Fruit fly (Drosophila melanogaster) whole organism, pupa: Measurements from ENCODE around the gene Cdc5.

ENCODE experiments used
- CG10348 ChIP-seq: fragments of 200-800 bp; sonication (Bioruptor generic); IDR thresholded peaks from 2 replicates; pipeline ENCODE4 v1.3.6; 2022; ENCODE audit warnings: missing biosample characterization, missing genetic modification characterization
- CG12605 ChIP-seq: fragments of 200-800 bp; sonication (Bioruptor generic); IDR thresholded peaks from 2 replicates; pipeline ENCODE4 v1.3.6; 2022; ENCODE audit warnings: missing biosample characterization, missing genetic modification characterization
- CG13204 ChIP-seq: fragments of 200-800 bp; sonication (Bioruptor generic); optimal IDR thresholded peaks from 2 replicates; lab custom pipeline; 2018; ENCODE audit warnings: missing biosample characterization, mild to moderate bottlenecking, missing genetic modification characterization, moderate library complexity
- CG14655 ChIP-seq: fragments of 200-800 bp; sonication (Bioruptor generic); optimal IDR thresholded peaks from 3 replicates; lab custom pipeline; 2017; ENCODE audit warnings: mild to moderate bottlenecking, missing biosample characterization, missing genetic modification reagents, missing genetic modification characterization
- CG15710 ChIP-seq: fragments of 200-800 bp; sonication (Bioruptor generic); optimal IDR thresholded peaks from 2 replicates; lab custom pipeline; 2018; ENCODE audit warnings: missing biosample characterization, mild to moderate bottlenecking, missing genetic modification characterization, moderate library complexity
- CG17806 ChIP-seq: fragments of 200-800 bp; sonication (Bioruptor generic); optimal IDR thresholded peaks from 2 replicates; lab custom pipeline; 2018; ENCODE audit warnings: missing biosample characterization, mild to moderate bottlenecking, missing genetic modification characterization, moderate library complexity
- CG32121 ChIP-seq: fragments of 200-800 bp; sonication (Bioruptor generic); IDR thresholded peaks from 2 replicates; pipeline ENCODE4 v1.3.6; 2022; ENCODE audit warnings: missing biosample characterization, missing genetic modification characterization
- CG34367 ChIP-seq: fragments of 200-800 bp; sonication (Bioruptor generic); optimal IDR thresholded peaks from 2 replicates; lab custom pipeline; 2018; ENCODE audit warnings: missing biosample characterization, mild to moderate bottlenecking, missing genetic modification characterization
- CG4496 ChIP-seq: fragments of 200-800 bp; sonication (Bioruptor generic); IDR thresholded peaks from 3 replicates; pipeline ENCODE4 v1.3.6; 2022; ENCODE audit warnings: missing biosample characterization, missing genetic modification characterization
- CG8159 ChIP-seq: fragments of 200-800 bp; sonication (Bioruptor generic); optimal IDR thresholded peaks from 3 replicates; lab custom pipeline; 2018; ENCODE audit warnings: missing biosample characterization, mild to moderate bottlenecking, missing genetic modification characterization, moderate library complexity
- CG8301 ChIP-seq: fragments of 200-800 bp; sonication (Bioruptor generic); optimal IDR thresholded peaks from 2 replicates; lab custom pipeline; 2018; ENCODE audit warnings: missing biosample characterization, mild to moderate bottlenecking, missing genetic modification characterization
- CG9948 ChIP-seq: fragments of 200-800 bp; sonication (Bioruptor generic); optimal IDR thresholded peaks from 2 replicates; lab custom pipeline; 2018; ENCODE audit warnings: missing biosample characterization, mild to moderate bottlenecking, missing genetic modification characterization, moderate library complexity
- D1 ChIP-seq: fragments of 200-800 bp; sonication (Bioruptor generic); optimal IDR thresholded peaks from 2 replicates; lab custom pipeline; 2018; ENCODE audit warnings: missing biosample characterization, mild to moderate bottlenecking, missing genetic modification characterization, moderate library complexity
- EcR ChIP-seq: fragments of 200-800 bp; sonication (Bioruptor generic); optimal IDR thresholded peaks from 3 replicates; lab custom pipeline; 2019; ENCODE audit warnings: missing biosample characterization, missing genetic modification characterization, mild to moderate bottlenecking, moderate library complexity, missing genetic modification reagents
- Ets98B ChIP-seq: fragments of 200-800 bp; sonication (Bioruptor generic); IDR thresholded peaks from 2 replicates; pipeline ENCODE4 v1.3.6; 2022; ENCODE audit warnings: missing biosample characterization, missing genetic modification characterization
- Pif1A ChIP-seq: fragments of 200-800 bp; sonication (Bioruptor generic); optimal IDR thresholded peaks from 3 replicates; lab custom pipeline; 2016; ENCODE audit warnings: missing biosample characterization, missing genetic modification characterization
- Pif1B ChIP-seq: fragments of 200-800 bp; sonication (Bioruptor generic); optimal IDR thresholded peaks from 3 replicates; lab custom pipeline; 2016; ENCODE audit warnings: missing biosample characterization, missing genetic modification characterization
- Snoo ChIP-seq: fragments of 200-800 bp; sonication (Bioruptor generic); optimal IDR thresholded peaks from 3 replicates; lab custom pipeline; 2017; ENCODE audit warnings: missing biosample characterization, mild to moderate bottlenecking, missing genetic modification characterization, inconsistent platforms
- fd96Ca ChIP-seq: fragments of 200-800 bp; sonication (Bioruptor generic); IDR thresholded peaks from 3 replicates; pipeline ENCODE4 v1.3.6; 2022; ENCODE audit warnings: missing biosample characterization, missing genetic modification characterization
- gl ChIP-seq: fragments of 200-800 bp; sonication (Bioruptor generic); optimal IDR thresholded peaks from 2 replicates; lab custom pipeline; 2018; ENCODE audit warnings: missing biosample characterization, mild to moderate bottlenecking, missing genetic modification characterization
- rn ChIP-seq: fragments of 200-800 bp; sonication (Bioruptor generic); IDR thresholded peaks from 2 replicates; pipeline ENCODE4 v1.3.6; 2022; ENCODE audit warnings: missing biosample characterization, missing genetic modification characterization

Gene Cdc5

DNA sequence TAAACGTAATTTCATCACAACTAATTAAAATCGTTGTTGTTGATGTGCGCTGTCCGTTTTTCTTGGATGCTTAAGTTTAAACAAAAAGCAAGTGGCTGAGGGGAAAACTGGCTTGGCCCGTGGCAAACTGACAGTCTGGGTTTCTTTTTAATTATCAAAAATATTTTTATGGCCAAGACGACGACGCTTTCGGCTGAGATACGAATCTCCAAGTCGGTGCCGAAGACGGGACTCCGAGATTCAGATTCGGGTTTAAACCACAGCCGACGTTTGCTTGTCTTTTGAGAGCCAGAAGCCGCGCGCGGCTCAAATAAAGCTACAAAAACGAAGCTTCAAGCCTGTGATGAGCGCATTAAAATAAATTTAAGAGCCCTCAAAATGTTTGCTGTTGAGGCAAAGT, 14.5 kb upstream of the Cdc5 start:
- TF ChIP-seq Snoo (tag; lab: Kevin White, UChicago) (no peak), gl (tag; lab: Kevin White, UChicago) (no peak), CG8159 (tag; lab: Kevin White, UChicago) (no peak), CG15710 (no peak)

DNA sequence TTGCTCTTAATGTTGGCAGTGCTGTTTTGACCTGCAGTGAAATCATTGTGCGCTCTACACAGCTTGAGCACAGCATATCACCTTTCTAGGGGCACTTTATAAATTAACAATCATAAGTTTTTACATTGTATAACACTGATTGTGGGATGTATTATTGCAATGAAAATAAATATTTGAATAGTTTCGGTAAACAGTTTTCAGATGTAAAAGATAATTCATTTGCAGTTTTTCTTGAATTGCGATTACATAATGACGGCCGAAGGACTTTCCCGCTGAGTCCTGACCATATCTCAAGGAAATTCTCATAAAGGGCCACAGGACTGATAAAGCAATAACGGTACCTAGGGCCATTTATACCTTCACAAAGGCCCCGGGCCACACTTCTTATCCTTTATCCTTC, 13.4 kb upstream of the Cdc5 start:
- TF ChIP-seq CG4496 (GFP tag; lab: Robert Waterston, UW) (no peak), EcR (GFP tag; lab: Kevin White, UChicago) (no peak), Snoo (tag; lab: Kevin White, UChicago) (no peak), CG10348 (GFP tag; lab: Robert Waterston, UW) (no peak), CG9948 (tag; lab: Kevin White, UChicago) (no peak), CG13204 (GFP tag; lab: Kevin White, UChicago) (no peak), CG34367 (tag; lab: Kevin White, UChicago) (no peak), CG32121 (GFP tag; lab: Robert Waterston, UW) (no peak), CG12605 (GFP tag; lab: Robert Waterston, UW) (no peak), Pif1B (GFP tag; lab: Kevin White, UChicago) (no peak), gl (tag; lab: Kevin White, UChicago) (no peak), fd96Ca (GFP tag; lab: Robert Waterston, UW) (no peak), Ets98B (GFP tag; lab: Robert Waterston, UW) (no peak), CG8159 (tag; lab: Kevin White, UChicago) (no peak), Pif1A (GFP tag; lab: Kevin White, UChicago) (no peak), CG15710 (no peak)
- TF ChIP-seq, all 21 proteins: peak for 0

DNA sequence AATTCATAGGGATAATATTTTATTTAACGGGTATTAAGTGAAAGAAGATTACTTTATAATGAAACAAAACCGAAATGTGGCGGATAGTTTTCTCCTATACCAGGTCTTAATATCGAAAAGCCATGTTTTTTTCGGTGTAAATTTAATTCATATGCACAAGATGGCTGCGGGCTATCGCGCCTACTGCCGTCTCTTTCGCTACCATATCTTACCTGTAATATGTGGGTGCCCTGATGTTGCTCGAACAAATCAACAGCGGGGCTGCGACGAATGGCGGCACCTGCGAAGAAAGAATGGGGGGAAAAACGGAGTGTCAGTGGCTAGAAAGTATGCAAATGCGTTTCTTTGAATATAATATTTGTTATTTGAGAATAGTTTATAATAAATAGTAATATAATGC, 10.0 kb upstream of the Cdc5 start:
- no peak for TF ChIP-seq fd96Ca (GFP tag; lab: Robert Waterston, UW)
- no peak for TF ChIP-seq CG8159 (tag; lab: Kevin White, UChicago)
- no peak for TF ChIP-seq rn
- no peak for TF ChIP-seq Snoo (tag; lab: Kevin White, UChicago)
- TF ChIP-seq EcR (GFP tag; lab: Kevin White, UChicago), result no peak
- TF ChIP-seq CG13204 (GFP tag; lab: Kevin White, UChicago), result no peak
- no peak for TF ChIP-seq CG9948 (tag; lab: Kevin White, UChicago)
- TF ChIP-seq, all 21 proteins: peak for 0

DNA sequence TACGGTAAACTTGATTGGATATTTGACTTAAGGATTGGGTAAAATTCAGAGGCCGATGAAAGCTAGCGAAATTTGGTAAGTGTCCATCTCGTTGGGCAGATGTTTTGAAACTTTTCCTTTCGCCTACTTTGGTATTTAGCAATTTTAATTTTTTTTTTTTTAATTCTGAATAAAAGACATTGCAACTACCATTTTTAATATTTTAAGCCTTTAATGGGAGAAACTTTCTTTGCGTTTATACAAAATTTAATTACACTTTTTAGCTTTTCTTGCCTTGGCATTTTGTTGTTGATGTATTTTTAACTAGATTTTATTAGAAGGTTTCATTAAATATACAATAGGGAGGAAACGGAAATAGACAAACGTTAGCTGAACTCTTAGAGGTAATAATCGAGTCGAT, 5.2 kb upstream of the Cdc5 start, which contains the start of gene CG13884:
CG13884 (minus strand) TSS at position 101 of the 400 bp plus-strand sequence.
- TF ChIP-seq CG4496 (GFP tag; lab: Robert Waterston, UW), result no peak
- no peak for TF ChIP-seq CG8301 (tag; lab: Kevin White, UChicago)
- TF ChIP-seq CG14655 (GFP tag; lab: Kevin White, UChicago), result no peak
- no peak for TF ChIP-seq EcR (GFP tag; lab: Kevin White, UChicago)
- TF ChIP-seq CG10348 (GFP tag; lab: Robert Waterston, UW), result no peak
- TF ChIP-seq CG34367 (tag; lab: Kevin White, UChicago), result no peak
- TF ChIP-seq CG15710, result no peak
- no peak for TF ChIP-seq Pif1B (GFP tag; lab: Kevin White, UChicago)
- no peak for TF ChIP-seq CG8159 (tag; lab: Kevin White, UChicago)
- TF ChIP-seq CG32121 (GFP tag; lab: Robert Waterston, UW), result no peak
- no peak for TF ChIP-seq gl (tag; lab: Kevin White, UChicago)
- no peak for TF ChIP-seq Ets98B (GFP tag; lab: Robert Waterston, UW)
- TF ChIP-seq CG9948 (tag; lab: Kevin White, UChicago), result no peak
- TF ChIP-seq Pif1A (GFP tag; lab: Kevin White, UChicago), result no peak
- no peak for TF ChIP-seq CG17806 (tag; lab: Kevin White, UChicago)
- no peak for TF ChIP-seq D1 (tag; lab: Kevin White, UChicago)
- TF ChIP-seq fd96Ca (GFP tag; lab: Robert Waterston, UW), result no peak

DNA sequence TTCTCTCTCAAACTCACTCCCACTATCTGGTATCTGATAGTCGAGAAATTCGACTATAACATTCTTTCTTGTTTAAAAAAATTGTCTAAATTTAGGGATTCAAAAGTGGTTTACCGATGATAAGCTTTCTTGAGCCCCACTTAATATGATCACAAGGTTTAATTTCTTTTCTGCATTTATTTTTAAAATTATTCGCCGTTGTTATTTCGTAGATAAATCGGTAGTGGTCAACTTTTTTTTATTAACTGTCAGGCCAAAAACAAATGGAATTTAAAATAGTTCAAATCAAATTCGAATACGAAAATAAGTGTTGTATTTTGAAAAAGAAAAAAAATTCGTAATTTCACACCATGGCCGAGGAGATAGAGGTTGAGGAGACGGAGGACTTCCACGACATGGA, 3.5 kb downstream of the Cdc5 start, which contains the start of gene Roc1b:
Roc1b (plus strand) TSS at position 301 of the 400 bp plus-strand sequence.
- TF ChIP-seq CG8159 (tag; lab: Kevin White, UChicago), result no peak
- TF ChIP-seq Pif1B (GFP tag; lab: Kevin White, UChicago), result no peak
- no peak for TF ChIP-seq gl (tag; lab: Kevin White, UChicago)
- TF ChIP-seq Ets98B (GFP tag; lab: Robert Waterston, UW), result no peak
- no peak for TF ChIP-seq CG8301 (tag; lab: Kevin White, UChicago)
- no peak for TF ChIP-seq D1 (tag; lab: Kevin White, UChicago)
- no peak for TF ChIP-seq EcR (GFP tag; lab: Kevin White, UChicago)
- TF ChIP-seq CG12605 (GFP tag; lab: Robert Waterston, UW), result no peak
- no peak for TF ChIP-seq Pif1A (GFP tag; lab: Kevin White, UChicago)

DNA sequence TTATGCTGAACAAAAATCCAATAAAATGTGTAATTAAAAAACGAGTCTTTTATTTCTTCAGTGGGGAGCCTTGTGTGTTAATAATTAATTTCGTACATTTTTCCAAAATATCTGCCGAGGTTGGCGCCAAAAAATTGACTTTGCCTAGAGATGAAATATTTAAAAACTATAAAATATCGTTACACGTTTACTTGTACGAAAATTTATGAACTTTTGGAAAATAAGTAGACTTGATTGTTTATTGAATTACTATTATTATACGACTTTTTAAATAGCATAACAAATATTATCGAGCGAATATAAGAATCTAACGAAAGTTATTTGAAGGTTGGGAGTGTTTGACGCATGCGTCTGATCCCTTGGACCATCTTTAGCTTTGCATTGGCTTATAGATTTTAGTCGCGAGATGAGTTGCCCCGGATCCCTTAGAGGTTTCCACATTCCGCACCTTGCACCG, 5.1 kb downstream of the Cdc5 start, which contains the start of gene CG1231:
CG1231 (plus strand) TSS at position 407 of the 457 bp plus-strand sequence.
- no peak for TF ChIP-seq CG14655 (GFP tag; lab: Kevin White, UChicago)
- TF ChIP-seq CG4496 (GFP tag; lab: Robert Waterston, UW), result no peak
- TF ChIP-seq fd96Ca (GFP tag; lab: Robert Waterston, UW), result no peak
- TF ChIP-seq CG8159 (tag; lab: Kevin White, UChicago), result no peak
- no peak for TF ChIP-seq CG34367 (tag; lab: Kevin White, UChicago)
- TF ChIP-seq D1 (tag; lab: Kevin White, UChicago), result no peak
- no peak for TF ChIP-seq gl (tag; lab: Kevin White, UChicago)
- no peak for TF ChIP-seq CG12605 (GFP tag; lab: Robert Waterston, UW)
- no peak for TF ChIP-seq CG17806 (tag; lab: Kevin White, UChicago)
- no peak for TF ChIP-seq CG15710
- TF ChIP-seq CG32121 (GFP tag; lab: Robert Waterston, UW), result no peak
- no peak for TF ChIP-seq EcR (GFP tag; lab: Kevin White, UChicago)
- no peak for TF ChIP-seq CG9948 (tag; lab: Kevin White, UChicago)
- TF ChIP-seq, all 21 proteins: peak for 0
